Fruit fly (Drosophila melanogaster) whole organism, pupa: ENCODE results near the gene CG5541.

Experiments
- CG10348 ChIP-seq: fragments of 200-800 bp; sonication (Bioruptor generic); IDR thresholded peaks from 2 replicates; pipeline ENCODE4 v1.3.6; 2022; ENCODE audit warnings: missing biosample characterization, missing genetic modification characterization
- CG12605 ChIP-seq: fragments of 200-800 bp; sonication (Bioruptor generic); IDR thresholded peaks from 2 replicates; pipeline ENCODE4 v1.3.6; 2022; ENCODE audit warnings: missing biosample characterization, missing genetic modification characterization
- CG13204 ChIP-seq: fragments of 200-800 bp; sonication (Bioruptor generic); optimal IDR thresholded peaks from 2 replicates; lab custom pipeline; 2018; ENCODE audit warnings: missing biosample characterization, mild to moderate bottlenecking, missing genetic modification characterization, moderate library complexity
- CG14655 ChIP-seq: fragments of 200-800 bp; sonication (Bioruptor generic); optimal IDR thresholded peaks from 3 replicates; lab custom pipeline; 2017; ENCODE audit warnings: mild to moderate bottlenecking, missing biosample characterization, missing genetic modification reagents, missing genetic modification characterization
- CG32121 ChIP-seq: fragments of 200-800 bp; sonication (Bioruptor generic); IDR thresholded peaks from 2 replicates; pipeline ENCODE4 v1.3.6; 2022; ENCODE audit warnings: missing biosample characterization, missing genetic modification characterization
- CG4496 ChIP-seq: fragments of 200-800 bp; sonication (Bioruptor generic); IDR thresholded peaks from 3 replicates; pipeline ENCODE4 v1.3.6; 2022; ENCODE audit warnings: missing biosample characterization, missing genetic modification characterization
- CG9948 ChIP-seq: fragments of 200-800 bp; sonication (Bioruptor generic); optimal IDR thresholded peaks from 2 replicates; lab custom pipeline; 2018; ENCODE audit warnings: missing biosample characterization, mild to moderate bottlenecking, missing genetic modification characterization, moderate library complexity
- EcR ChIP-seq: fragments of 200-800 bp; sonication (Bioruptor generic); optimal IDR thresholded peaks from 3 replicates; lab custom pipeline; 2019; ENCODE audit warnings: missing biosample characterization, missing genetic modification characterization, mild to moderate bottlenecking, moderate library complexity, missing genetic modification reagents
- Pif1A ChIP-seq: fragments of 200-800 bp; sonication (Bioruptor generic); optimal IDR thresholded peaks from 3 replicates; lab custom pipeline; 2016; ENCODE audit warnings: missing biosample characterization, missing genetic modification characterization
- Pif1B ChIP-seq: fragments of 200-800 bp; sonication (Bioruptor generic); optimal IDR thresholded peaks from 3 replicates; lab custom pipeline; 2016; ENCODE audit warnings: missing biosample characterization, missing genetic modification characterization
- Snoo ChIP-seq: fragments of 200-800 bp; sonication (Bioruptor generic); optimal IDR thresholded peaks from 3 replicates; lab custom pipeline; 2017; ENCODE audit warnings: missing biosample characterization, mild to moderate bottlenecking, missing genetic modification characterization, inconsistent platforms
- fd96Ca ChIP-seq: fragments of 200-800 bp; sonication (Bioruptor generic); IDR thresholded peaks from 3 replicates; pipeline ENCODE4 v1.3.6; 2022; ENCODE audit warnings: missing biosample characterization, missing genetic modification characterization
- gl ChIP-seq: fragments of 200-800 bp; sonication (Bioruptor generic); optimal IDR thresholded peaks from 2 replicates; lab custom pipeline; 2018; ENCODE audit warnings: missing biosample characterization, mild to moderate bottlenecking, missing genetic modification characterization
- rn ChIP-seq: fragments of 200-800 bp; sonication (Bioruptor generic); IDR thresholded peaks from 2 replicates; pipeline ENCODE4 v1.3.6; 2022; ENCODE audit warnings: missing biosample characterization, missing genetic modification characterization

- no peak for TF ChIP-seq Snoo (tag; lab: Kevin White, UChicago)
- TF ChIP-seq rn (GFP tag; lab: Robert Waterston, UW) = no peak
- TF ChIP-seq Pif1B (GFP tag; lab: Kevin White, UChicago) = no peak
- no peak for TF ChIP-seq fd96Ca (GFP tag; lab: Robert Waterston, UW)
- TF ChIP-seq CG32121 (GFP tag; lab: Robert Waterston, UW) = no peak
- no peak for TF ChIP-seq CG14655
- TF ChIP-seq Pif1A (GFP tag; lab: Kevin White, UChicago) = no peak
- TF ChIP-seq CG4496 (GFP tag; lab: Robert Waterston, UW) = no peak
- no peak for TF ChIP-seq CG9948 (tag; lab: Kevin White, UChicago)
- no peak for TF ChIP-seq gl (tag; lab: Kevin White, UChicago)
- TF ChIP-seq CG10348 (GFP tag; lab: Robert Waterston, UW) = no peak
- TF ChIP-seq CG12605 = no peak
- TF ChIP-seq EcR (GFP tag; lab: Kevin White, UChicago) = peak; percentile 89
- peak; percentile 37 for TF ChIP-seq CG13204 (GFP tag; lab: Kevin White, UChicago)
Observed at dm6 chrX:15029864-15030263, 14.1 kb upstream of the CG5541 start.
